Worm (Caenorhabditis elegans) whole organism, early embryonic: Measurements from ENCODE around the gene F09C6.16.

Experiments
- ets-7 ChIP-seq: sonication (generic microtip); optimal IDR thresholded peaks from 2 replicates; lab custom pipeline; 2016; ENCODE audit warnings: missing genotype, missing genetic modification characterization, missing compliant biosample characterization
- pes-1 ChIP-seq: fragments of 200-800 bp; sonication (Bioruptor generic); IDR thresholded peaks from 2 replicates; pipeline ENCODE4 v1.3.6; 2022; ENCODE audit warnings: missing genetic modification reagents, missing genetic modification characterization, missing compliant biosample characterization

DNA sequence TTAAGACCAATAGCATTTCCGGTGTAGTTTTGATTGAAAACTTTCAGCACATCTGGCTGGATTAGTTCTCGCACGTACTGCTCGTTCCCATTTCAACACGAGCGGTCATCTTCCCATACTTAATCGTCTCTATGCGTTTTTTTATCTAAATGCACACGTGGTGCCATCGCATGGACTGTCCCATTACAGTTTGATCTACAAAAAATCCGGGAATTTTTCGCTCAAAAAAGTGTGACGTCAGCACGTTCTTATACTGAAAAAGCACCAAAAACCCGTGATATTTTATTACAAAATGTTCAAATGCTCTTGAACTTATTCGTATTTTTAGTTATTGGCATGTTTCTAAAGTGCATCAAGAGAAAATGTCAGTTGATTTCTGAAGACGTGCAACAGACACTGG lies 12.2 kb upstream of the F09C6.16 start, which contains the start of gene Y102A5C.4:
- TF ChIP-seq ets-7 (tag; lab: Kevin White, UChicago) (no peak), pes-1 (GFP tag; lab: Robert Waterston, UW) (no peak)
